Worm (Caenorhabditis elegans) whole organism, L4 larva: ENCODE measurements around the gene Y48E1B.8.
A peak's percentile ranks its signal among the peaks of the same experiment; 100 is the strongest.

Experiments
- F37D6.2 ChIP-seq: sonication (generic microtip); optimal IDR thresholded peaks from 2 replicates; lab custom pipeline; 2016; ENCODE audit warnings: mild to moderate bottlenecking, missing genetic modification characterization, missing compliant biosample characterization
- F44E2.7 ChIP-seq: fragments of 200-800 bp; sonication (Bioruptor generic); IDR thresholded peaks from 2 replicates; pipeline ENCODE4 v2.1.2; 2022; ENCODE audit warnings: missing genetic modification characterization, missing compliant biosample characterization
- Y48G9A.11 ChIP-seq: fragments of 200-800 bp; sonication (Bioruptor generic); IDR thresholded peaks from 2 replicates; pipeline ENCODE4 v1.3.6; 2022; ENCODE audit warnings: missing genetic modification reagents, missing genetic modification characterization, missing compliant biosample characterization
- Y75B8A.6 ChIP-seq: fragments of 200-800 bp; sonication (Bioruptor generic); IDR thresholded peaks from 2 replicates; pipeline ENCODE4 v1.3.6; 2022; ENCODE audit warnings: missing genetic modification reagents, missing genetic modification characterization, missing compliant biosample characterization
- aha-1 ChIP-seq: fragments of 150-350 bp; peaks from one replicate; lab custom pipeline; 2014; ENCODE audit warnings: missing biosample characterization, missing genetic modification characterization
- ama-1 ChIP-seq: fragments of 150-350 bp; optimal IDR thresholded peaks from 2 replicates; lab custom pipeline; 2014; ENCODE audit warnings: inconsistent platforms, mixed read lengths
- arid-1 ChIP-seq: fragments of 200-800 bp; sonication (Bioruptor generic); conservative IDR thresholded peaks from 2 replicates; pipeline ENCODE4 v1.3.6; 2022; ENCODE audit warnings: missing genetic modification reagents, missing genetic modification characterization, missing compliant biosample characterization
- attf-4 ChIP-seq: sonication (generic microtip); optimal IDR thresholded peaks from 3 replicates; lab custom pipeline; 2017; ENCODE audit warnings: missing biosample characterization, missing genetic modification characterization
- ceh-20 ChIP-seq: fragments of 200-800 bp; sonication (Bioruptor generic); IDR thresholded peaks from 2 replicates; pipeline ENCODE4 v1.3.6; 2022; ENCODE audit warnings: missing genetic modification reagents, missing genetic modification characterization, missing compliant biosample characterization
- ceh-28 ChIP-seq: fragments of 150-350 bp; optimal IDR thresholded peaks from 2 replicates; lab custom pipeline; 2014; ENCODE audit warnings: missing biosample characterization, missing genetic modification reagents, missing genetic modification characterization
- ceh-62 ChIP-seq: sonication (generic microtip); optimal IDR thresholded peaks from 2 replicates; lab custom pipeline; 2017; ENCODE audit warnings: missing biosample characterization, missing genetic modification characterization
- ceh-82 ChIP-seq: sonication (generic microtip); optimal IDR thresholded peaks from 2 replicates; lab custom pipeline; 2017; ENCODE audit warnings: missing biosample characterization, missing genetic modification characterization
- daf-12 ChIP-seq: fragments of 150-350 bp; optimal IDR thresholded peaks from 2 replicates; lab custom pipeline; 2014; ENCODE audit warnings: missing biosample characterization, missing genetic modification reagents, missing genetic modification characterization
- daf-8 ChIP-seq: fragments of 200-800 bp; sonication (Bioruptor generic); IDR thresholded peaks from 2 replicates; pipeline ENCODE4 v1.3.6; 2022; ENCODE audit warnings: missing genetic modification characterization, missing compliant biosample characterization
- dmd-8 ChIP-seq: fragments of 200-800 bp; sonication (Bioruptor generic); IDR thresholded peaks from 2 replicates; pipeline ENCODE4 v1.3.6; 2022; ENCODE audit warnings: missing genetic modification characterization, missing compliant biosample characterization
- dmd-9 ChIP-seq: fragments of 200-800 bp; sonication (Bioruptor generic); IDR thresholded peaks from 2 replicates; pipeline ENCODE4 v1.3.6; 2022; ENCODE audit warnings: missing genetic modification reagents, missing genetic modification characterization, missing compliant biosample characterization
- dpl-1 ChIP-seq: fragments of 150-350 bp; optimal IDR thresholded peaks from 2 replicates; lab custom pipeline; 2014; ENCODE audit warnings: missing biosample characterization, missing genetic modification reagents, missing genetic modification characterization
- fkh-10 ChIP-seq: fragments of 150-350 bp; optimal IDR thresholded peaks from 2 replicates; lab custom pipeline; 2014; ENCODE audit warnings: missing biosample characterization, missing genetic modification reagents, missing genetic modification characterization
- gei-8 ChIP-seq: fragments of 200-800 bp; sonication (Bioruptor generic); optimal IDR thresholded peaks from 2 replicates; lab custom pipeline; 2018; ENCODE audit warnings: mild to moderate bottlenecking, missing genetic modification characterization, missing compliant biosample characterization
- hif-1 ChIP-seq, 2 experiments: sonication (generic microtip); optimal IDR thresholded peaks; 2 replicates each; lab custom pipeline; 2016 to 2017; ENCODE audit warnings: missing compliant biosample characterization in 2 of 2, missing genetic modification characterization in 2 of 2, missing genetic modification reagents in 2 of 2, missing genotype in 2 of 2, mild to moderate bottlenecking in 1 of 2
- hlh-30 ChIP-seq: sonication (generic microtip); optimal IDR thresholded peaks from 2 replicates; lab custom pipeline; 2017; ENCODE audit warnings: antibody characterized with exemption, mild to moderate bottlenecking, missing genetic modification characterization, missing compliant biosample characterization; ENCODE audit not compliant: insufficient read depth
- jun-1 ChIP-seq: fragments of 150-350 bp; optimal IDR thresholded peaks from 2 replicates; lab custom pipeline; 2014; ENCODE audit warnings: missing biosample characterization, missing genetic modification reagents, missing genetic modification characterization
- lim-7 ChIP-seq: fragments of 200-800 bp; sonication (Bioruptor generic); IDR thresholded peaks from 2 replicates; pipeline ENCODE4 v1.3.6; 2022; ENCODE audit warnings: missing genetic modification characterization, missing compliant biosample characterization
- lin-1 ChIP-seq: fragments of 200-800 bp; sonication (Bioruptor generic); IDR thresholded peaks from 2 replicates; pipeline ENCODE4 v1.3.6; 2022; ENCODE audit warnings: missing genetic modification reagents, missing genetic modification characterization, missing compliant biosample characterization
- lin-29 ChIP-seq: fragments of 200-800 bp; sonication (Bioruptor generic); IDR thresholded peaks from 2 replicates; pipeline ENCODE4 v1.3.6; 2022; ENCODE audit warnings: missing genetic modification reagents, missing genetic modification characterization, missing compliant biosample characterization
- lin-38 ChIP-seq: fragments of 200-800 bp; sonication (Bioruptor generic); IDR thresholded peaks from 2 replicates; pipeline ENCODE4 v1.3.6; 2022; ENCODE audit warnings: missing genetic modification reagents, missing genetic modification characterization, missing compliant biosample characterization
- lsy-2 ChIP-seq, 2 experiments: fragments of 150-350 bp in 1 of 2; sonication (generic microtip) in 1 of 2; optimal IDR thresholded peaks; 2 replicates each; lab custom pipeline; 2014 to 2017; ENCODE audit warnings: missing biosample characterization in 2 of 2, missing genetic modification characterization in 2 of 2
- madf-9 ChIP-seq: fragments of 200-800 bp; sonication (Bioruptor generic); conservative IDR thresholded peaks from 2 replicates; pipeline ENCODE4 v1.3.6; 2022; ENCODE audit warnings: missing genetic modification reagents, missing genetic modification characterization, missing compliant biosample characterization
- mdt-29 ChIP-seq: fragments of 200-800 bp; sonication (Bioruptor generic); IDR thresholded peaks from 2 replicates; pipeline ENCODE4 v1.3.6; 2022; ENCODE audit warnings: missing genetic modification reagents, missing genetic modification characterization, missing compliant biosample characterization
- mep-1 ChIP-seq: fragments of 150-350 bp; sonication (generic microtip); optimal IDR thresholded peaks from 3 replicates; lab custom pipeline; 2014; ENCODE audit warnings: missing biosample characterization, missing genetic modification characterization
- mes-2 ChIP-seq: sonication (generic microtip); optimal IDR thresholded peaks from 2 replicates; lab custom pipeline; 2016; ENCODE audit warnings: missing genotype, mild to moderate bottlenecking, missing genetic modification characterization, missing compliant biosample characterization; ENCODE audit not compliant: poor library complexity, severe bottlenecking
- mxl-2 ChIP-seq: fragments of 200-800 bp; sonication (Bioruptor generic); conservative IDR thresholded peaks from 2 replicates; pipeline ENCODE4 v1.3.6; 2022; ENCODE audit warnings: missing genetic modification reagents, missing genetic modification characterization, missing compliant biosample characterization
- mxl-3 ChIP-seq: fragments of 200-800 bp; sonication (Bioruptor generic); optimal IDR thresholded peaks from 2 replicates; lab custom pipeline; 2018; ENCODE audit warnings: mild to moderate bottlenecking, missing genetic modification characterization, missing compliant biosample characterization
- nhr-102 ChIP-seq: sonication (generic microtip); optimal IDR thresholded peaks from 2 replicates; lab custom pipeline; 2016; ENCODE audit warnings: mild to moderate bottlenecking, missing genetic modification characterization, moderate library complexity, missing compliant biosample characterization
- nhr-11 ChIP-seq: fragments of 150-350 bp; optimal IDR thresholded peaks from 2 replicates; lab custom pipeline; 2014; ENCODE audit warnings: missing biosample characterization, missing genetic modification characterization
- nhr-111 ChIP-seq: fragments of 200-800 bp; sonication (Bioruptor generic); optimal IDR thresholded peaks from 2 replicates; lab custom pipeline; 2018; ENCODE audit warnings: mild to moderate bottlenecking, missing genetic modification characterization, missing compliant biosample characterization
- nhr-25 ChIP-seq: sonication (generic microtip); optimal IDR thresholded peaks from 2 replicates; lab custom pipeline; 2017; ENCODE audit warnings: missing genetic modification characterization, mild to moderate bottlenecking, missing compliant biosample characterization, antibody characterized with exemption, moderate library complexity, borderline replicate concordance; ENCODE audit not compliant: insufficient read depth
- nhr-28 ChIP-seq: fragments of 150-350 bp; optimal IDR thresholded peaks from 2 replicates; lab custom pipeline; 2014; ENCODE audit warnings: missing biosample characterization, missing genetic modification characterization
- nhr-6 ChIP-seq: fragments of 150-350 bp; optimal IDR thresholded peaks from 2 replicates; lab custom pipeline; 2014; ENCODE audit warnings: missing biosample characterization, missing genetic modification characterization
- nhr-76 ChIP-seq: fragments of 150-350 bp; optimal IDR thresholded peaks from 2 replicates; lab custom pipeline; 2014; ENCODE audit warnings: missing biosample characterization, missing genetic modification characterization
- rbr-2 ChIP-seq: sonication (generic microtip); optimal IDR thresholded peaks from 2 replicates; lab custom pipeline; 2016; ENCODE audit warnings: missing genotype, missing genetic modification characterization, missing compliant biosample characterization
- sdz-12 ChIP-seq: fragments of 200-800 bp; sonication (Bioruptor generic); optimal IDR thresholded peaks from 2 replicates; lab custom pipeline; 2018; ENCODE audit warnings: mild to moderate bottlenecking, missing genetic modification characterization, missing compliant biosample characterization
- set-16 ChIP-seq: fragments of 200-800 bp; sonication (Bioruptor generic); IDR thresholded peaks from 2 replicates; pipeline ENCODE4 v1.3.6; 2022; ENCODE audit warnings: missing genetic modification reagents, missing genetic modification characterization, missing compliant biosample characterization
- skn-1 ChIP-seq: fragments of 150-350 bp; optimal IDR thresholded peaks from 2 replicates; lab custom pipeline; 2014; ENCODE audit warnings: missing biosample characterization, missing genetic modification characterization
- snpc-1.2 ChIP-seq: fragments of 200-800 bp; sonication (Bioruptor generic); IDR thresholded peaks from 2 replicates; pipeline ENCODE4 v1.3.6; 2022; ENCODE audit warnings: missing genetic modification reagents, missing genetic modification characterization, missing compliant biosample characterization
- snpc-4 ChIP-seq: fragments of 150-350 bp; optimal IDR thresholded peaks from 2 replicates; lab custom pipeline; 2014; ENCODE audit warnings: missing biosample characterization, missing genetic modification characterization
- unc-130 ChIP-seq: sonication (generic microtip); optimal IDR thresholded peaks from 2 replicates; lab custom pipeline; 2016; ENCODE audit warnings: missing genetic modification reagents, missing genetic modification characterization, missing compliant biosample characterization
- vab-7 ChIP-seq: fragments of 200-800 bp; sonication (Bioruptor generic); IDR thresholded peaks from 2 replicates; pipeline ENCODE4 v1.3.6; 2022; ENCODE audit warnings: missing genetic modification reagents, missing genetic modification characterization, missing compliant biosample characterization
- zfp-2 ChIP-seq: sonication (generic microtip); optimal IDR thresholded peaks from 2 replicates; lab custom pipeline; 2016; ENCODE audit warnings: mild to moderate bottlenecking, missing genetic modification characterization, missing compliant biosample characterization
- zfp-3 ChIP-seq: fragments of 200-800 bp; sonication (Bioruptor generic); conservative IDR thresholded peaks from 2 replicates; pipeline ENCODE4 v1.3.6; 2022; ENCODE audit warnings: missing genetic modification reagents, missing genetic modification characterization, missing compliant biosample characterization
- zip-11 ChIP-seq: fragments of 200-800 bp; sonication (Bioruptor generic); IDR thresholded peaks from 2 replicates; pipeline ENCODE4 v1.3.6; 2022; ENCODE audit warnings: missing genetic modification characterization, missing compliant biosample characterization
- zip-2 ChIP-seq: fragments of 150-350 bp; optimal IDR thresholded peaks from 2 replicates; lab custom pipeline; 2014; ENCODE audit warnings: missing biosample characterization, missing genetic modification characterization
- ztf-11 ChIP-seq: fragments of 150-350 bp; optimal IDR thresholded peaks from 2 replicates; lab custom pipeline; 2014; ENCODE audit warnings: missing biosample characterization, missing genetic modification characterization

The Y48E1B.8 gene

DNA sequence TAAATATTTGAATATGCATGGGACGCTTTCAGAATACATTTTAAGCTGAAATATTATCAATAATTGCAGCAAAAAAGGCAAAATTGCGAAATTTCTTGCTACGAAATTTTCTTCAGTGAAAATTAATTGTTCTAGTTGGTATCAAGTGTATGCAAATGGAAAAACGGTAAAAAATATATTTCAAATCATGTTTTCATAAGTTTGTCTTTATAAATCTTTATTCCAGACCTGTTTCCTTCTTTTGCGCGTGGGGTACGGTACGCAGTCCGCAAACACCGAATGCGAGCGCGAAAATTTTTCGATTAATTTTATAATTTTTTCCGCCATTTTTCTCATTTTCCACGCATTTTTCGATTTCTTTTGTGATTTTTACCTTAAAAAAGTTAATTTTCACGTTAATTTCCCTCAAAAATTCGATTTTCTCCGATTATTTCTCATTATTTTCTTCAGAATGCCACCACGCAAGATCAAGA lies 11.0 kb downstream of the Y48E1B.8 start, which contains the start of the genes fbxc-23 and csc-1:
Gene fbxc-23 (minus strand): TSS at position 51 of the 473 bp plus-strand sequence.
Gene csc-1 (plus strand): TSS at position 451 of the 473 bp plus-strand sequence.
- TF ChIP-seq daf-8 (GFP tag; lab: Robert Waterston, UW), result no peak
- TF ChIP-seq skn-1 (tag; lab: Kevin White, UChicago), result no peak
- TF ChIP-seq fkh-10 (GFP tag; lab: Kevin White, UChicago), result peak; percentile 20
- TF ChIP-seq snpc-4, result no peak
- no peak for TF ChIP-seq snpc-1.2 (GFP tag; lab: Robert Waterston, UW)
- no peak for TF ChIP-seq mxl-3 (GFP tag; lab: Kevin White, UChicago)
- no peak for TF ChIP-seq nhr-76
- TF ChIP-seq madf-9 (GFP tag; lab: Robert Waterston, UW), result no peak
- TF ChIP-seq attf-4 (tag; lab: Kevin White, UChicago), result no peak
- TF ChIP-seq rbr-2 (tag; lab: Kevin White, UChicago), result peak; percentile 1
- TF ChIP-seq sdz-12 (GFP tag; lab: Kevin White, UChicago), result no peak
- TF ChIP-seq nhr-6 (tag; lab: Kevin White, UChicago), result no peak
- TF ChIP-seq unc-130 (GFP tag; lab: Kevin White, UChicago), result peak; percentile 17
- no peak for TF ChIP-seq zip-11 (GFP tag; lab: Robert Waterston, UW)
- no peak for TF ChIP-seq aha-1 (tag; lab: Kevin White, UChicago)
- TF ChIP-seq dpl-1 (GFP tag; lab: Kevin White, UChicago), result peak; percentile 90
- no peak for TF ChIP-seq daf-12 (tag; lab: Kevin White, UChicago)
- TF ChIP-seq vab-7 (GFP tag; lab: Robert Waterston, UW), result no peak
- TF ChIP-seq lin-1 (GFP tag; lab: Robert Waterston, UW), result no peak
- TF ChIP-seq set-16, result no peak
- no peak for TF ChIP-seq mdt-29
- peak; percentile 70 for TF ChIP-seq lin-38 (GFP tag; lab: Robert Waterston, UW)
- no peak for TF ChIP-seq arid-1 (GFP tag; lab: Robert Waterston, UW)
- TF ChIP-seq ama-1 (lab: Kevin White, UChicago), result no peak
- TF ChIP-seq Y48G9A.11 (GFP tag; lab: Robert Waterston, UW), result no peak
- TF ChIP-seq ceh-82 (tag; lab: Kevin White, UChicago), result no peak
- TF ChIP-seq lin-29 (GFP tag; lab: Robert Waterston, UW), result no peak
- no peak for TF ChIP-seq ceh-28 (tag; lab: Kevin White, UChicago)
- peak; percentile 22 for TF ChIP-seq nhr-28 (tag; lab: Kevin White, UChicago)
- TF ChIP-seq ceh-62 (tag; lab: Kevin White, UChicago), result no peak
- no peak for TF ChIP-seq F44E2.7 (GFP tag; lab: Robert Waterston, UW)
- TF ChIP-seq dmd-9 (GFP tag; lab: Robert Waterston, UW), result no peak
- peak; percentile 52 for TF ChIP-seq hlh-30 (tag; lab: Kevin White, UChicago)
- no peak for TF ChIP-seq gei-8 (GFP tag; lab: Kevin White, UChicago)
- TF ChIP-seq nhr-25 (tag; lab: Kevin White, UChicago), result no peak
- TF ChIP-seq zip-2 (tag; lab: Kevin White, UChicago), result no peak
- no peak for TF ChIP-seq Y75B8A.6 (GFP tag; lab: Robert Waterston, UW)
- TF ChIP-seq nhr-111, result no peak
- TF ChIP-seq nhr-11 (tag; lab: Kevin White, UChicago), result no peak
- TF ChIP-seq zfp-2 (tag; lab: Kevin White, UChicago), result no peak
- TF ChIP-seq lsy-2 (tag; optimal IDR thresholded peaks at IDR 0.05; lab: Kevin White, UChicago), result peak; percentile 56 to 98
- no peak for TF ChIP-seq ceh-20
- no peak for TF ChIP-seq mxl-2 (GFP tag; lab: Robert Waterston, UW)
- TF ChIP-seq jun-1 (tag; lab: Kevin White, UChicago), result no peak
- TF ChIP-seq mes-2 (tag; lab: Kevin White, UChicago), result peak; percentile 67
- no peak for TF ChIP-seq mep-1
- no peak for TF ChIP-seq ztf-11 (tag; lab: Kevin White, UChicago)
- TF ChIP-seq hif-1 (tag; optimal IDR thresholded peaks at IDR 0.05; lab: Kevin White, UChicago), result no peak
- TF ChIP-seq F37D6.2, result no peak
- no peak for TF ChIP-seq dmd-8 (GFP tag; lab: Robert Waterston, UW)
- TF ChIP-seq zfp-3 (GFP tag; lab: Robert Waterston, UW), result no peak
- no peak for TF ChIP-seq nhr-102 (tag; lab: Kevin White, UChicago)
- TF ChIP-seq lim-7 (GFP tag; lab: Robert Waterston, UW), result no peak
